Worm (Caenorhabditis elegans): ENCODE measurements around the gene str-46.

- no peak for TF ChIP-seq unc-62 (GFP tag; optimal IDR thresholded peaks at IDR 0.05)
- TF ChIP-seq ceh-82 (tag; optimal IDR thresholded peaks at IDR 0.05) = no peak
- no peak for TF ChIP-seq mbf-1 (tag; optimal IDR thresholded peaks at IDR 0.05)
- TF ChIP-seq sma-9 (GFP tag; optimal IDR thresholded peaks at IDR 0.05) = no peak
- TF ChIP-seq sma-9 (tag; optimal IDR thresholded peaks at IDR 0.05) = no peak
- TF ChIP-seq lin-13 (GFP tag; optimal IDR thresholded peaks at IDR 0.05) = no peak
- no peak for TF ChIP-seq nhr-237 (tag; optimal IDR thresholded peaks at IDR 0.05)
- TF ChIP-seq mab-5 (tag; optimal IDR thresholded peaks at IDR 0.05) = no peak
- TF ChIP-seq lsy-2 (tag; optimal IDR thresholded peaks at IDR 0.05) = no peak
Measured at ce11 chrV:2876188-2876831, 23.5 kb downstream of the str-46 start.

Measured in whole organism, L2 larva.